Worm (Caenorhabditis elegans) whole organism, L4 larva: ENCODE measurements around the gene C35B1.5.

Experiments
- D1046.2 ChIP-seq: fragments of 200-800 bp; sonication (Bioruptor generic); IDR thresholded peaks from 2 replicates; pipeline ENCODE4 v1.3.6; 2022; ENCODE audit warnings: missing genetic modification characterization, missing compliant biosample characterization
- F26F4.8 ChIP-seq: fragments of 200-800 bp; sonication (Bioruptor generic); conservative IDR thresholded peaks from 2 replicates; pipeline ENCODE4 v1.3.6; 2022; ENCODE audit warnings: missing genetic modification characterization, missing compliant biosample characterization
- F44E2.7 ChIP-seq: fragments of 200-800 bp; sonication (Bioruptor generic); IDR thresholded peaks from 2 replicates; pipeline ENCODE4 v2.1.2; 2022; ENCODE audit warnings: missing genetic modification characterization, missing compliant biosample characterization
- R02D3.7 ChIP-seq: fragments of 150-350 bp; sonication (generic microtip); optimal IDR thresholded peaks from 3 replicates; lab custom pipeline; 2014; ENCODE audit warnings: missing biosample characterization, missing genetic modification characterization
- Y105C5A.15 ChIP-seq: fragments of 200-800 bp; sonication (Bioruptor generic); IDR thresholded peaks from 2 replicates; pipeline ENCODE4 v1.3.6; 2022; ENCODE audit warnings: missing genetic modification characterization, missing compliant biosample characterization
- Y48G9A.11 ChIP-seq: fragments of 200-800 bp; sonication (Bioruptor generic); IDR thresholded peaks from 2 replicates; pipeline ENCODE4 v1.3.6; 2022; ENCODE audit warnings: missing genetic modification reagents, missing genetic modification characterization, missing compliant biosample characterization
- ZK546.5 ChIP-seq, 2 experiments: sonication (generic microtip); optimal IDR thresholded peaks; 2 replicates each; lab custom pipeline; 2017; ENCODE audit warnings: missing biosample characterization in 2 of 2, missing genetic modification characterization in 2 of 2
- aha-1 ChIP-seq: fragments of 150-350 bp; peaks from one replicate; lab custom pipeline; 2014; ENCODE audit warnings: missing biosample characterization, missing genetic modification characterization
- aly-2 ChIP-seq: sonication (generic microtip); optimal IDR thresholded peaks from 2 replicates; lab custom pipeline; 2018; ENCODE audit warnings: missing biosample characterization, missing genetic modification characterization
- arid-1 ChIP-seq: fragments of 200-800 bp; sonication (Bioruptor generic); conservative IDR thresholded peaks from 2 replicates; pipeline ENCODE4 v1.3.6; 2022; ENCODE audit warnings: missing genetic modification reagents, missing genetic modification characterization, missing compliant biosample characterization
- attf-4 ChIP-seq: sonication (generic microtip); optimal IDR thresholded peaks from 3 replicates; lab custom pipeline; 2017; ENCODE audit warnings: missing biosample characterization, missing genetic modification characterization
- ceh-20 ChIP-seq: fragments of 200-800 bp; sonication (Bioruptor generic); IDR thresholded peaks from 2 replicates; pipeline ENCODE4 v1.3.6; 2022; ENCODE audit warnings: missing genetic modification reagents, missing genetic modification characterization, missing compliant biosample characterization
- ceh-82 ChIP-seq: sonication (generic microtip); optimal IDR thresholded peaks from 2 replicates; lab custom pipeline; 2017; ENCODE audit warnings: missing biosample characterization, missing genetic modification characterization
- ces-1 ChIP-seq: fragments of 150-350 bp; sonication (generic microtip); optimal IDR thresholded peaks from 4 replicates; lab custom pipeline; 2014; ENCODE audit warnings: missing biosample characterization, missing genetic modification reagents, missing genetic modification characterization
- ctbp-1 ChIP-seq: fragments of 200-800 bp; sonication (Bioruptor generic); IDR thresholded peaks from 2 replicates; pipeline ENCODE4 v1.3.6; 2022; ENCODE audit warnings: missing genetic modification reagents, missing genetic modification characterization, missing compliant biosample characterization
- daf-12 ChIP-seq: fragments of 150-350 bp; optimal IDR thresholded peaks from 2 replicates; lab custom pipeline; 2014; ENCODE audit warnings: missing biosample characterization, missing genetic modification reagents, missing genetic modification characterization
- daf-16 ChIP-seq, 3 experiments: sonication (generic microtip); optimal IDR thresholded peaks; 2 replicates each; lab custom pipeline; 2016 to 2017; ENCODE audit warnings: missing genetic modification characterization in 3 of 3, missing genetic modification reagents in 3 of 3, mild to moderate bottlenecking in 2 of 3, missing compliant biosample characterization in 2 of 3, missing biosample characterization in 1 of 3, moderate library complexity in 1 of 3
- daf-19 ChIP-seq: fragments of 200-800 bp; sonication (Bioruptor generic); conservative IDR thresholded peaks from 2 replicates; pipeline ENCODE4 v1.3.6; 2022; ENCODE audit warnings: missing genetic modification characterization, missing compliant biosample characterization
- dpl-1 ChIP-seq: fragments of 150-350 bp; optimal IDR thresholded peaks from 2 replicates; lab custom pipeline; 2014; ENCODE audit warnings: missing biosample characterization, missing genetic modification reagents, missing genetic modification characterization
- duxl-1 ChIP-seq: sonication (generic microtip); optimal IDR thresholded peaks from 2 replicates; lab custom pipeline; 2016; ENCODE audit warnings: mild to moderate bottlenecking, missing genetic modification characterization, moderate library complexity, missing compliant biosample characterization; ENCODE audit not compliant: poor library complexity
- egl-27 ChIP-seq: sonication (generic microtip); optimal IDR thresholded peaks from 3 replicates; lab custom pipeline; 2017; ENCODE audit warnings: missing biosample characterization, missing genetic modification reagents, missing genetic modification characterization
- gei-8 ChIP-seq: fragments of 200-800 bp; sonication (Bioruptor generic); optimal IDR thresholded peaks from 2 replicates; lab custom pipeline; 2018; ENCODE audit warnings: mild to moderate bottlenecking, missing genetic modification characterization, missing compliant biosample characterization
- hif-1 ChIP-seq, 2 experiments: sonication (generic microtip); optimal IDR thresholded peaks; 2 replicates each; lab custom pipeline; 2016 to 2017; ENCODE audit warnings: missing compliant biosample characterization in 2 of 2, missing genetic modification characterization in 2 of 2, missing genetic modification reagents in 2 of 2, missing genotype in 2 of 2, mild to moderate bottlenecking in 1 of 2
- hlh-11 ChIP-seq: fragments of 200-800 bp; sonication (Bioruptor generic); optimal IDR thresholded peaks from 2 replicates; lab custom pipeline; 2018; ENCODE audit warnings: mild to moderate bottlenecking, missing genetic modification characterization, missing compliant biosample characterization
- lim-7 ChIP-seq: fragments of 200-800 bp; sonication (Bioruptor generic); IDR thresholded peaks from 2 replicates; pipeline ENCODE4 v1.3.6; 2022; ENCODE audit warnings: missing genetic modification characterization, missing compliant biosample characterization
- lin-13 ChIP-seq: fragments of 150-350 bp; optimal IDR thresholded peaks from 2 replicates; lab custom pipeline; 2014; ENCODE audit warnings: missing biosample characterization, missing genetic modification reagents, missing genetic modification characterization
- lin-29 ChIP-seq: fragments of 200-800 bp; sonication (Bioruptor generic); IDR thresholded peaks from 2 replicates; pipeline ENCODE4 v1.3.6; 2022; ENCODE audit warnings: missing genetic modification reagents, missing genetic modification characterization, missing compliant biosample characterization
- lin-38 ChIP-seq: fragments of 200-800 bp; sonication (Bioruptor generic); IDR thresholded peaks from 2 replicates; pipeline ENCODE4 v1.3.6; 2022; ENCODE audit warnings: missing genetic modification reagents, missing genetic modification characterization, missing compliant biosample characterization
- lin-39 ChIP-seq: fragments of 150-350 bp; optimal IDR thresholded peaks from 2 replicates; lab custom pipeline; 2014; ENCODE audit warnings: missing biosample characterization, missing genetic modification reagents, missing genetic modification characterization
- lsy-2 ChIP-seq, 2 experiments: fragments of 150-350 bp in 1 of 2; sonication (generic microtip) in 1 of 2; optimal IDR thresholded peaks; 2 replicates each; lab custom pipeline; 2014 to 2017; ENCODE audit warnings: missing biosample characterization in 2 of 2, missing genetic modification characterization in 2 of 2
- mdt-29 ChIP-seq: fragments of 200-800 bp; sonication (Bioruptor generic); IDR thresholded peaks from 2 replicates; pipeline ENCODE4 v1.3.6; 2022; ENCODE audit warnings: missing genetic modification reagents, missing genetic modification characterization, missing compliant biosample characterization
- mes-2 ChIP-seq: sonication (generic microtip); optimal IDR thresholded peaks from 2 replicates; lab custom pipeline; 2016; ENCODE audit warnings: missing genotype, mild to moderate bottlenecking, missing genetic modification characterization, missing compliant biosample characterization; ENCODE audit not compliant: poor library complexity, severe bottlenecking
- mxl-3 ChIP-seq: fragments of 200-800 bp; sonication (Bioruptor generic); optimal IDR thresholded peaks from 2 replicates; lab custom pipeline; 2018; ENCODE audit warnings: mild to moderate bottlenecking, missing genetic modification characterization, missing compliant biosample characterization
- nhr-10 ChIP-seq: fragments of 150-350 bp; optimal IDR thresholded peaks from 2 replicates; lab custom pipeline; 2014; ENCODE audit warnings: missing biosample characterization, missing genetic modification characterization
- nhr-11 ChIP-seq: fragments of 150-350 bp; optimal IDR thresholded peaks from 2 replicates; lab custom pipeline; 2014; ENCODE audit warnings: missing biosample characterization, missing genetic modification characterization
- nhr-237 ChIP-seq: sonication (generic microtip); optimal IDR thresholded peaks from 2 replicates; lab custom pipeline; 2017; ENCODE audit warnings: missing biosample characterization, missing genetic modification characterization
- nhr-6 ChIP-seq: fragments of 150-350 bp; optimal IDR thresholded peaks from 2 replicates; lab custom pipeline; 2014; ENCODE audit warnings: missing biosample characterization, missing genetic modification characterization
- php-3 ChIP-seq: fragments of 200-800 bp; sonication (Bioruptor generic); IDR thresholded peaks from 2 replicates; pipeline ENCODE4 v1.3.6; 2022; ENCODE audit warnings: missing genetic modification reagents, missing genetic modification characterization, missing compliant biosample characterization
- rbr-2 ChIP-seq: sonication (generic microtip); optimal IDR thresholded peaks from 2 replicates; lab custom pipeline; 2016; ENCODE audit warnings: missing genotype, missing genetic modification characterization, missing compliant biosample characterization
- skn-1 ChIP-seq: fragments of 150-350 bp; optimal IDR thresholded peaks from 2 replicates; lab custom pipeline; 2014; ENCODE audit warnings: missing biosample characterization, missing genetic modification characterization
- snpc-1.2 ChIP-seq: fragments of 200-800 bp; sonication (Bioruptor generic); IDR thresholded peaks from 2 replicates; pipeline ENCODE4 v1.3.6; 2022; ENCODE audit warnings: missing genetic modification reagents, missing genetic modification characterization, missing compliant biosample characterization
- snpc-4 ChIP-seq: fragments of 150-350 bp; optimal IDR thresholded peaks from 2 replicates; lab custom pipeline; 2014; ENCODE audit warnings: missing biosample characterization, missing genetic modification characterization
- unc-130 ChIP-seq: sonication (generic microtip); optimal IDR thresholded peaks from 2 replicates; lab custom pipeline; 2016; ENCODE audit warnings: missing genetic modification reagents, missing genetic modification characterization, missing compliant biosample characterization
- unc-39 ChIP-seq: sonication (generic microtip); optimal IDR thresholded peaks from 2 replicates; lab custom pipeline; 2017; ENCODE audit warnings: missing biosample characterization, missing genetic modification characterization
- vab-7 ChIP-seq: fragments of 200-800 bp; sonication (Bioruptor generic); IDR thresholded peaks from 2 replicates; pipeline ENCODE4 v1.3.6; 2022; ENCODE audit warnings: missing genetic modification reagents, missing genetic modification characterization, missing compliant biosample characterization
- zag-1 ChIP-seq: fragments of 150-350 bp; optimal IDR thresholded peaks from 2 replicates; lab custom pipeline; 2014; ENCODE audit warnings: missing biosample characterization, missing genetic modification characterization
- zfp-2 ChIP-seq: sonication (generic microtip); optimal IDR thresholded peaks from 2 replicates; lab custom pipeline; 2016; ENCODE audit warnings: mild to moderate bottlenecking, missing genetic modification characterization, missing compliant biosample characterization
- zip-11 ChIP-seq: fragments of 200-800 bp; sonication (Bioruptor generic); IDR thresholded peaks from 2 replicates; pipeline ENCODE4 v1.3.6; 2022; ENCODE audit warnings: missing genetic modification characterization, missing compliant biosample characterization

Gene C35B1.5

DNA sequence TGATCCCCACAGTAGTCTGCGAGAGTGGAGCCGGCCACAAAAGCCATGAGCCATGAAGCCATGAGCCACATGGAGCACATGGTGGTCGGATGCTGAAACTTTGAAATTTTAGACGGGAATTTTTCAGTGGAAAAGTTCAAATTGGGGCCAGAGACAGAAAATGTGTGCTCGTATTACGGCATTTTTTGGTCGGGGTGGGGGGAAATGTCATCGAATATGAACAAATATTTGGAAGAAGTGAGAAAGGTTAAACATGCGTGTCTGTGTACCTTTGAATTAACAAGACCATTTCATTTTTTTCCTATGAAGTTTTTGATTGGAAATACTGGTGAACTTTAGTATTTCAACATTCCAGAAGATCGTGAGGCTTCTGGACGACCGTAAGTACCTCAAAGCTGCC is 32.5 kb downstream of the C35B1.5 start, which contains the start of gene wrt-5:
wrt-5 (minus strand) TSS at position 101 of the 400 bp plus-strand sequence.
- TF ChIP-seq daf-16 (GFP tag; optimal IDR thresholded peaks at IDR 0.05; lab: Kevin White, UChicago) (no peak), daf-16 (tag; optimal IDR thresholded peaks at IDR 0.05; lab: Kevin White, UChicago) (no peak), ctbp-1 (GFP tag; lab: Robert Waterston, UW) (no peak), arid-1 (no peak), nhr-10 (no peak), mxl-3 (GFP tag; lab: Kevin White, UChicago) (no peak), hlh-11 (tag; lab: Kevin White, UChicago) (no peak), mdt-29 (GFP tag; lab: Robert Waterston, UW) (no peak), aly-2 (tag; lab: Kevin White, UChicago) (no peak), aha-1 (tag; lab: Kevin White, UChicago) (peak; percentile 18)

DNA sequence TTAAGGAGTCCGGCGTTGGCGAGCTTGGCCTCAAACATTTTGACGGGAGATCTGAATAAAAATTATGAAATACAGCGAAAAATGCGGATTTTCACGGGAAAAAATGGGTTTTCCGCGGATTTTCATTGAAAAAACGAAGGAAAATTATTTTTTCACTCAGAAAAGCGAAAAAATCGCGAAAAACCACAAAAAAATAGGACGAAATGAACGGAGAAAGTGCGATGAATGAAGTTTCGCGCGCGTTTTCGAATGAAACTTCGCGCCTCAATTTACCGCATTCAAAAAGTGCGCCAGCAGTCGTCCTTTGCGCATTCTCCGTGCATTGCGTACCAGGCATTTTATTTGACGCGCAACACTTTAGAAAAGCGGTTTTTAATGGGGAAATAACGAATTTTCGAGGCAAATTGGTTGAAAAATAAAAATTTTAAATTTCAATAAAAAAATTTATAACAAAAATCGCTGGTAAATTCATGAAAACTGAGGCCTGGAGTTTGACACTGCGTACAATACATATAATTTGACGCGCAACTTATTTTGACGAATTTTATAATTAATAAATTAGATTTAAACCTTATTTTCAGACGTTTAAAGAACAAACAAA is 34.5 kb downstream of the C35B1.5 start, which contains the start of gene pcn-1:
pcn-1 (minus strand) TSS at position 51 of the 601 bp plus-strand sequence.
- TF ChIP-seq zfp-2 (tag; lab: Kevin White, UChicago) (peak; percentile 79), hlh-11 (tag; lab: Kevin White, UChicago) (peak; percentile 94), daf-19 (GFP tag; lab: Robert Waterston, UW) (peak; percentile 91), duxl-1 (tag; lab: Kevin White, UChicago) (peak; percentile 87), lsy-2 (tag; optimal IDR thresholded peaks at IDR 0.05; lab: Kevin White, UChicago) (peak; percentile 68 to 96), egl-27 (tag; lab: Kevin White, UChicago) (no peak), D1046.2 (GFP tag; lab: Robert Waterston, UW) (peak; percentile 64; the same call in 1 of the 2 replicates), php-3 (GFP tag; lab: Robert Waterston, UW) (peak; percentile 87), Y48G9A.11 (GFP tag; lab: Robert Waterston, UW) (peak; percentile 91), nhr-237 (tag; lab: Kevin White, UChicago) (no peak), unc-130 (GFP tag; lab: Kevin White, UChicago) (peak; percentile 91), attf-4 (tag; lab: Kevin White, UChicago) (no peak), aly-2 (tag; lab: Kevin White, UChicago) (no peak), nhr-11 (tag; lab: Kevin White, UChicago) (peak; percentile 89), snpc-4 (tag; lab: Kevin White, UChicago) (no peak), ces-1 (GFP tag; lab: Kevin White, UChicago) (no peak), lin-29 (peak; percentile 88), mxl-3 (GFP tag; lab: Kevin White, UChicago) (peak; percentile 36), ceh-20 (GFP tag; lab: Robert Waterston, UW) (peak; percentile 93), ZK546.5 (tag; optimal IDR thresholded peaks at IDR 0.05; lab: Kevin White, UChicago) (no peak), gei-8 (GFP tag; lab: Kevin White, UChicago) (no peak), ceh-82 (no peak), lin-39 (tag; lab: Kevin White, UChicago) (no peak), skn-1 (tag; lab: Kevin White, UChicago) (no peak), lim-7 (GFP tag; lab: Robert Waterston, UW) (no peak), lin-38 (GFP tag; lab: Robert Waterston, UW) (peak; percentile 94), mes-2 (tag; lab: Kevin White, UChicago) (peak; percentile 91), zag-1 (no peak), Y105C5A.15 (0 out of 2 replicates have a peak, but pooled peaks have one; percentile 43), hif-1 (tag; optimal IDR thresholded peaks at IDR 0.05; lab: Kevin White, UChicago) (peak; percentile 80 to 87), unc-39 (tag; lab: Kevin White, UChicago) (no peak), F44E2.7 (no peak), R02D3.7 (tag; lab: Kevin White, UChicago) (no peak), vab-7 (GFP tag; lab: Robert Waterston, UW) (peak; percentile 57), mdt-29 (GFP tag; lab: Robert Waterston, UW) (peak; percentile 86), zip-11 (GFP tag; lab: Robert Waterston, UW) (no peak), arid-1 (peak; percentile 85), daf-12 (tag; lab: Kevin White, UChicago) (no peak), dpl-1 (GFP tag; lab: Kevin White, UChicago) (peak; percentile 99), lin-13 (GFP tag; lab: Kevin White, UChicago) (peak; percentile 82), F26F4.8 (GFP tag; lab: Robert Waterston, UW) (no peak), snpc-1.2 (peak; percentile 85), rbr-2 (peak; percentile 96), nhr-6 (tag; lab: Kevin White, UChicago) (peak; percentile 74)
